Worm (Caenorhabditis elegans) whole organism, mixed stage, embryonic: ENCODE measurements around the gene ztf-7.

Experiments used
- M03D4.4 ChIP-seq: sonication (generic microtip); optimal IDR thresholded peaks from 2 replicates; lab custom pipeline; 2017; ENCODE audit warnings: mild to moderate bottlenecking, missing genetic modification characterization, missing compliant biosample characterization
- bed-3 ChIP-seq: fragments of 200-800 bp; sonication (Bioruptor generic); optimal IDR thresholded peaks from 3 replicates; lab custom pipeline; 2018; ENCODE audit warnings: mild to moderate bottlenecking, missing genetic modification characterization, moderate library complexity, missing compliant biosample characterization
- blmp-1 ChIP-seq: fragments of 150-350 bp; optimal IDR thresholded peaks from 2 replicates; lab custom pipeline; 2014; ENCODE audit warnings: missing biosample characterization, missing genetic modification characterization
- ceh-43 ChIP-seq: fragments of 200-800 bp; sonication (Bioruptor generic); optimal IDR thresholded peaks from 2 replicates; lab custom pipeline; 2018; ENCODE audit warnings: mild to moderate bottlenecking, missing genetic modification characterization, moderate library complexity, missing compliant biosample characterization
- ceh-83 ChIP-seq: fragments of 200-800 bp; sonication (Bioruptor generic); optimal IDR thresholded peaks from 2 replicates; lab custom pipeline; 2018; ENCODE audit warnings: mild to moderate bottlenecking, missing genetic modification characterization, missing compliant biosample characterization
- cnd-1 ChIP-seq: fragments of 200-800 bp; sonication (Bioruptor generic); optimal IDR thresholded peaks from 2 replicates; lab custom pipeline; 2018; ENCODE audit warnings: mild to moderate bottlenecking, missing genetic modification characterization, missing compliant biosample characterization
- drap-1 ChIP-seq: fragments of 200-800 bp; sonication (Bioruptor generic); optimal IDR thresholded peaks from 3 replicates; lab custom pipeline; 2018; ENCODE audit warnings: mild to moderate bottlenecking, missing genetic modification characterization, missing compliant biosample characterization
- elt-1 ChIP-seq: sonication (generic microtip); optimal IDR thresholded peaks from 2 replicates; lab custom pipeline; 2017; ENCODE audit warnings: missing genetic modification characterization, mild to moderate bottlenecking, missing compliant biosample characterization, antibody characterized with exemption, moderate library complexity, borderline replicate concordance; ENCODE audit not compliant: insufficient read depth
- elt-3 ChIP-seq: fragments of 150-350 bp; optimal IDR thresholded peaks from 2 replicates; lab custom pipeline; 2014; ENCODE audit warnings: missing biosample characterization, missing genetic modification characterization
- flh-1 ChIP-seq: fragments of 200-800 bp; sonication (Bioruptor generic); optimal IDR thresholded peaks from 2 replicates; lab custom pipeline; 2018; ENCODE audit warnings: mild to moderate bottlenecking, missing genetic modification characterization, moderate library complexity, missing compliant biosample characterization
- ham-2 ChIP-seq: fragments of 200-800 bp; sonication (Bioruptor generic); optimal IDR thresholded peaks from 2 replicates; lab custom pipeline; 2018; ENCODE audit warnings: mild to moderate bottlenecking, missing genetic modification characterization, missing compliant biosample characterization
- hlh-1 ChIP-seq: fragments of 150-350 bp; optimal IDR thresholded peaks from 2 replicates; lab custom pipeline; 2014; ENCODE audit warnings: missing biosample characterization, missing genetic modification reagents, missing genetic modification characterization
- lin-13 ChIP-seq: fragments of 150-350 bp; optimal IDR thresholded peaks from 2 replicates; lab custom pipeline; 2014; ENCODE audit warnings: missing biosample characterization, missing genetic modification characterization
- lin-32 ChIP-seq: fragments of 200-800 bp; sonication (Bioruptor generic); optimal IDR thresholded peaks from 2 replicates; lab custom pipeline; 2018; ENCODE audit warnings: mild to moderate bottlenecking, missing genetic modification characterization, missing compliant biosample characterization
- lsy-2 ChIP-seq: fragments of 150-350 bp; optimal IDR thresholded peaks from 2 replicates; lab custom pipeline; 2014; ENCODE audit warnings: missing biosample characterization, missing genetic modification characterization
- mab-5 ChIP-seq: fragments of 150-350 bp; optimal IDR thresholded peaks from 2 replicates; lab custom pipeline; 2014; ENCODE audit warnings: missing biosample characterization, missing genetic modification characterization
- mep-1 ChIP-seq: fragments of 150-350 bp; optimal IDR thresholded peaks from 2 replicates; lab custom pipeline; 2017; ENCODE audit warnings: missing biosample characterization, missing genetic modification reagents, missing genetic modification characterization, inconsistent platforms
- mls-2 ChIP-seq: sonication (generic microtip); optimal IDR thresholded peaks from 2 replicates; lab custom pipeline; 2016; ENCODE audit warnings: mild to moderate bottlenecking, missing genetic modification characterization, moderate library complexity, missing compliant biosample characterization
- nhr-12 ChIP-seq: fragments of 150-350 bp; optimal IDR thresholded peaks from 2 replicates; lab custom pipeline; 2014; ENCODE audit warnings: missing biosample characterization, missing genetic modification characterization
- nhr-2 ChIP-seq: fragments of 150-350 bp; optimal IDR thresholded peaks from 2 replicates; lab custom pipeline; 2014; ENCODE audit warnings: missing biosample characterization, missing genetic modification characterization
- nhr-28 ChIP-seq: fragments of 150-350 bp; optimal IDR thresholded peaks from 2 replicates; lab custom pipeline; 2014; ENCODE audit warnings: missing biosample characterization, missing genetic modification characterization
- nhr-76 ChIP-seq: sonication (generic microtip); optimal IDR thresholded peaks from 2 replicates; lab custom pipeline; 2017; ENCODE audit warnings: missing biosample characterization, missing genetic modification characterization
- pha-4 ChIP-seq: fragments of 150-350 bp; optimal IDR thresholded peaks from 2 replicates; lab custom pipeline; 2018; ENCODE audit warnings: missing biosample characterization, missing genetic modification reagents, missing genetic modification characterization
- sem-2 ChIP-seq: fragments of 200-800 bp; sonication (Bioruptor generic); optimal IDR thresholded peaks from 2 replicates; lab custom pipeline; 2018; ENCODE audit warnings: mild to moderate bottlenecking, missing genetic modification characterization, missing compliant biosample characterization
- snpc-4 ChIP-seq: fragments of 150-350 bp; optimal IDR thresholded peaks from 2 replicates; lab custom pipeline; 2014; ENCODE audit warnings: missing biosample characterization, missing genetic modification characterization
- sptf-1 ChIP-seq: sonication (generic microtip); optimal IDR thresholded peaks from 2 replicates; lab custom pipeline; 2017; ENCODE audit warnings: mild to moderate bottlenecking, missing genetic modification characterization, moderate library complexity, missing compliant biosample characterization
- tbx-8 ChIP-seq: fragments of 200-800 bp; sonication (Bioruptor generic); optimal IDR thresholded peaks from 2 replicates; lab custom pipeline; 2018; ENCODE audit warnings: mild to moderate bottlenecking, missing genetic modification characterization, moderate library complexity, missing compliant biosample characterization
- unc-120 ChIP-seq: sonication (generic microtip); optimal IDR thresholded peaks from 2 replicates; lab custom pipeline; 2017; ENCODE audit warnings: missing genetic modification characterization, missing compliant biosample characterization; ENCODE audit not compliant: poor library complexity, severe bottlenecking
- unc-39 ChIP-seq: fragments of 150-350 bp; optimal IDR thresholded peaks from 2 replicates; lab custom pipeline; 2014; ENCODE audit warnings: missing biosample characterization, missing genetic modification characterization
- unc-62 ChIP-seq: fragments of 150-350 bp; optimal IDR thresholded peaks from 2 replicates; lab custom pipeline; 2014; ENCODE audit warnings: missing biosample characterization, missing genetic modification reagents, missing genetic modification characterization
- zip-8 ChIP-seq: fragments of 150-350 bp; optimal IDR thresholded peaks from 2 replicates; lab custom pipeline; 2014; ENCODE audit warnings: missing biosample characterization, missing genetic modification characterization
- ztf-11 ChIP-seq: fragments of 150-350 bp; optimal IDR thresholded peaks from 2 replicates; lab custom pipeline; 2014; ENCODE audit warnings: missing biosample characterization, missing genetic modification characterization

ztf-7 gene

DNA sequence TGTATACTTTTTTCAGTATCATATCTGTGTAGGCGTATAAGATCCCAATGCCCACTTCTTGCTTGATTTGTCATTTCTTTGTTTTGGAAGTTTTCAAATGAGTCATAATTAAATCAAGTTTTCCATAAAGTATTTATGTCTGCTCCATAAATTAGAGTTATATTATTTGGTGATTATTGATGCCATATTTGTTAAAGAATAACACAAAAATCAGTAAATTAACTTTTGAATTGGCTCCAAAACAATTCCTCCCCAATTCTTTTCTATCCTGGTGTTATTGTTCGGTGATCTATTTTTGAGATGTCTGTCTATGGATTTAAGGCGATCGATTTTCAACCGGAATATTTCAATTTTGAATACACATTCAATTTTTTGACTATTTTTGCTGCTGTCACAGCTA lies 15.7 kb upstream of the ztf-7 start, which contains the start of gene sru-37:
Gene sru-37, plus strand, starts transcription at position 301 of the 400 bp plus-strand sequence.
- no peak for TF ChIP-seq ham-2 (GFP tag; lab: Kevin White, UChicago)
- TF ChIP-seq cnd-1 (tag; lab: Kevin White, UChicago): no peak
- TF ChIP-seq snpc-4 (tag; lab: Kevin White, UChicago): no peak
- no peak for TF ChIP-seq lin-32 (GFP tag; lab: Kevin White, UChicago)
- TF ChIP-seq sem-2 (GFP tag; lab: Kevin White, UChicago): no peak
- TF ChIP-seq nhr-76 (tag; lab: Kevin White, UChicago): no peak
- no peak for TF ChIP-seq hlh-1
- no peak for TF ChIP-seq tbx-8 (GFP tag; lab: Kevin White, UChicago)
- no peak for TF ChIP-seq unc-120 (tag; lab: Kevin White, UChicago)
- TF ChIP-seq ceh-43 (GFP tag; lab: Kevin White, UChicago): no peak
- TF ChIP-seq unc-39: no peak
- TF ChIP-seq drap-1 (GFP tag; lab: Kevin White, UChicago): no peak
- TF ChIP-seq lsy-2: no peak
- no peak for TF ChIP-seq unc-62 (GFP tag; lab: Kevin White, UChicago)
- TF ChIP-seq elt-3: no peak
- no peak for TF ChIP-seq pha-4 (tag; lab: Kevin White, UChicago)
- no peak for TF ChIP-seq blmp-1
- TF ChIP-seq mab-5: no peak
- no peak for TF ChIP-seq bed-3 (GFP tag; lab: Kevin White, UChicago)
- no peak for TF ChIP-seq nhr-28

- TF ChIP-seq ztf-11 (tag; lab: Kevin White, UChicago) (no peak), ceh-43 (GFP tag; lab: Kevin White, UChicago) (no peak)
Observed at ce11 chrV:9803176-9803575, 13.7 kb upstream of the ztf-7 start, which contains the start of gene sru-39. sru-39 (plus strand) TSS chrV:9803476.

ce11 chrV:9801965-9802364 lies 12.5 kb upstream of the ztf-7 start, which contains the start of gene F46B6.10:
F46B6.10 (minus strand) TSS chrV:9802065.
- TF ChIP-seq zip-8 (tag; lab: Kevin White, UChicago) (no peak), flh-1 (no peak), nhr-2 (tag; lab: Kevin White, UChicago) (no peak), sptf-1 (tag; lab: Kevin White, UChicago) (no peak), ztf-11 (tag; lab: Kevin White, UChicago) (no peak), bed-3 (GFP tag; lab: Kevin White, UChicago) (no peak), elt-3 (no peak), nhr-12 (tag; lab: Kevin White, UChicago) (no peak), unc-120 (tag; lab: Kevin White, UChicago) (no peak), nhr-76 (tag; lab: Kevin White, UChicago) (no peak), unc-39 (no peak), nhr-28 (no peak), ham-2 (GFP tag; lab: Kevin White, UChicago) (no peak), cnd-1 (tag; lab: Kevin White, UChicago) (no peak), elt-1 (tag; lab: Kevin White, UChicago) (no peak), drap-1 (GFP tag; lab: Kevin White, UChicago) (no peak), lin-13 (no peak), mep-1 (no peak), pha-4 (tag; lab: Kevin White, UChicago) (no peak), ceh-83 (GFP tag; lab: Kevin White, UChicago) (no peak)

DNA sequence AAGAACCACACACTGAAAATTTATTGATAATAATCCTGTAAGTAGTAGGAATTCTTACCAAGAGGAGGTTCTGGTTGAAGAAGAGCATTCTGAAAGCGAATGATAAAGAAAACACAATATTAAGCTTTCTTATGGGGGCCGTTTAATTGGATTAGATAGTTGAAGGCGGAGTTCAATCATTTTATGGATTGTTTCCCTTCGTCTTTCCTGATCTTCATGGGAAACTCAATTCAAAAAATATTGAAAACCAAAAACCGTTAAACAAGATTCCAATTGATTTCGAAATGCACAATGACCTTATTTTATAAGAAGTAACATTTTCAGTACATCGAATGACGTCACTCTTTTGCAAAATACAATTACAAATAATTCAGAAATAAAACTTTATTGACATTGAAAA lies 9.6 kb upstream of the ztf-7 start, which contains the start of gene F46B6.13:
Gene F46B6.13, minus strand, starts transcription at position 101 of the 400 bp plus-strand sequence.
- TF ChIP-seq elt-3: no peak
- TF ChIP-seq ceh-83 (GFP tag; lab: Kevin White, UChicago): no peak
- no peak for TF ChIP-seq nhr-2 (tag; lab: Kevin White, UChicago)
- TF ChIP-seq mls-2: no peak
- no peak for TF ChIP-seq M03D4.4 (tag; lab: Kevin White, UChicago)
- TF ChIP-seq zip-8 (tag; lab: Kevin White, UChicago): no peak
- TF ChIP-seq sptf-1 (tag; lab: Kevin White, UChicago): no peak
- TF ChIP-seq nhr-12 (tag; lab: Kevin White, UChicago): no peak
- TF ChIP-seq mep-1: no peak
- TF ChIP-seq unc-62 (GFP tag; lab: Kevin White, UChicago): no peak
- TF ChIP-seq nhr-28: no peak
- no peak for TF ChIP-seq tbx-8 (GFP tag; lab: Kevin White, UChicago)
